Fruit fly (Drosophila melanogaster) whole organism, prepupa: ENCODE results near the gene prd1.

Source experiments
- Blimp-1 ChIP-seq: fragments of 200-800 bp; sonication (Bioruptor generic); optimal IDR thresholded peaks from 3 replicates; lab custom pipeline; 2017; ENCODE audit warnings: missing biosample characterization, missing genetic modification characterization, mild to moderate bottlenecking, moderate library complexity, missing genetic modification reagents
- CG10631 ChIP-seq: fragments of 200-800 bp; sonication (Bioruptor generic); optimal IDR thresholded peaks from 2 replicates; lab custom pipeline; 2016; ENCODE audit warnings: missing biosample characterization, missing genetic modification characterization
- CG10669 ChIP-seq: fragments of 200-800 bp; sonication (Bioruptor generic); optimal IDR thresholded peaks from 3 replicates; lab custom pipeline; 2018; ENCODE audit warnings: missing biosample characterization, mild to moderate bottlenecking, missing genetic modification characterization, moderate library complexity
- CG11762 ChIP-seq: fragments of 200-800 bp; sonication (Bioruptor generic); optimal IDR thresholded peaks from 3 replicates; lab custom pipeline; 2016; ENCODE audit warnings: missing biosample characterization, missing genetic modification characterization; ENCODE audit not compliant: insufficient read depth
- CG11902 ChIP-seq: fragments of 200-800 bp; sonication (Bioruptor generic); optimal IDR thresholded peaks from 3 replicates; lab custom pipeline; 2016; ENCODE audit warnings: missing biosample characterization, missing genetic modification characterization
- CG15336 ChIP-seq: fragments of 200-800 bp; sonication (Bioruptor generic); IDR thresholded peaks from 2 replicates; pipeline ENCODE4 v1.3.6; 2022; ENCODE audit warnings: missing biosample characterization, missing genetic modification characterization
- CG1621 ChIP-seq: fragments of 200-800 bp; sonication (Bioruptor generic); optimal IDR thresholded peaks from 3 replicates; lab custom pipeline; 2018; ENCODE audit warnings: missing biosample characterization, mild to moderate bottlenecking, missing genetic modification characterization
- CG16779 ChIP-seq: fragments of 200-800 bp; sonication (Bioruptor generic); optimal IDR thresholded peaks from 3 replicates; lab custom pipeline; 2017; ENCODE audit warnings: missing biosample characterization, mild to moderate bottlenecking, missing genetic modification characterization
- CG3032 ChIP-seq: fragments of 200-800 bp; optimal IDR thresholded peaks from 2 replicates; lab custom pipeline; 2019; ENCODE audit warnings: missing biosample characterization, mild to moderate bottlenecking, missing genetic modification characterization, moderate library complexity
- CG32006 ChIP-seq: fragments of 200-800 bp; sonication (Bioruptor generic); optimal IDR thresholded peaks from 3 replicates; lab custom pipeline; 2017; ENCODE audit warnings: missing biosample characterization, mild to moderate bottlenecking, missing genetic modification characterization
- CG34406 ChIP-seq: fragments of 200-800 bp; sonication (Bioruptor generic); optimal IDR thresholded peaks from 3 replicates; lab custom pipeline; 2016; ENCODE audit warnings: missing biosample characterization, missing genetic modification characterization
- CG3919 ChIP-seq: fragments of 200-800 bp; sonication (Bioruptor generic); optimal IDR thresholded peaks from 3 replicates; lab custom pipeline; 2016; ENCODE audit warnings: missing biosample characterization, missing genetic modification characterization
- CG4318 ChIP-seq: fragments of 200-800 bp; sonication (Bioruptor generic); optimal IDR thresholded peaks from 3 replicates; lab custom pipeline; 2017; ENCODE audit warnings: missing biosample characterization, mild to moderate bottlenecking, missing genetic modification characterization
- CG6163 ChIP-seq: fragments of 200-800 bp; sonication (Bioruptor generic); IDR thresholded peaks from 3 replicates; pipeline ENCODE4 v1.3.6; 2022; ENCODE audit warnings: missing biosample characterization, missing genetic modification characterization
- CG6276 ChIP-seq: fragments of 200-800 bp; sonication (Bioruptor generic); optimal IDR thresholded peaks from 2 replicates; lab custom pipeline; 2017; ENCODE audit warnings: missing biosample characterization, mild to moderate bottlenecking, missing genetic modification characterization
- CG6792 ChIP-seq: fragments of 200-800 bp; sonication (Bioruptor generic); optimal IDR thresholded peaks from 3 replicates; lab custom pipeline; 2016; ENCODE audit warnings: missing biosample characterization, missing genetic modification characterization
- CG6808 ChIP-seq: fragments of 200-800 bp; sonication (Bioruptor generic); optimal IDR thresholded peaks from 3 replicates; lab custom pipeline; 2017; ENCODE audit warnings: missing biosample characterization, missing genetic modification characterization, mild to moderate bottlenecking, moderate library complexity, missing genetic modification reagents
- CG6854 ChIP-seq: fragments of 200-800 bp; sonication (Bioruptor generic); optimal IDR thresholded peaks from 2 replicates; lab custom pipeline; 2017; ENCODE audit warnings: missing biosample characterization, mild to moderate bottlenecking, missing genetic modification characterization
- CG7368 ChIP-seq: fragments of 200-800 bp; sonication (Bioruptor generic); optimal IDR thresholded peaks from 3 replicates; lab custom pipeline; 2016; ENCODE audit warnings: missing biosample characterization, missing genetic modification characterization
- CG8119 ChIP-seq: fragments of 200-800 bp; sonication (Bioruptor generic); IDR thresholded peaks from 3 replicates; pipeline ENCODE4 v1.3.6; 2022; ENCODE audit warnings: missing biosample characterization, missing genetic modification characterization
- CG8319 ChIP-seq: fragments of 200-800 bp; sonication (Bioruptor generic); optimal IDR thresholded peaks from 3 replicates; lab custom pipeline; 2016; ENCODE audit warnings: missing biosample characterization, missing genetic modification characterization
- CG9139 ChIP-seq: fragments of 200-800 bp; sonication (Bioruptor generic); optimal IDR thresholded peaks from 3 replicates; lab custom pipeline; 2017; ENCODE audit warnings: missing biosample characterization, mild to moderate bottlenecking, missing genetic modification characterization
- Eip93F ChIP-seq: fragments of 200-800 bp; sonication (Bioruptor generic); optimal IDR thresholded peaks from 2 replicates; lab custom pipeline; 2016; ENCODE audit warnings: missing biosample characterization, mild to moderate bottlenecking, missing genetic modification characterization
- Ets21C ChIP-seq: fragments of 200-800 bp; sonication (Bioruptor generic); optimal IDR thresholded peaks from 3 replicates; lab custom pipeline; 2016; ENCODE audit warnings: missing biosample characterization, missing genetic modification characterization
- Ets96B ChIP-seq: fragments of 200-800 bp; optimal IDR thresholded peaks from 2 replicates; lab custom pipeline; 2019; ENCODE audit warnings: missing biosample characterization, mild to moderate bottlenecking, missing genetic modification characterization, moderate library complexity
- Hr39 ChIP-seq: fragments of 200-800 bp; sonication (Bioruptor generic); optimal IDR thresholded peaks from 2 replicates; lab custom pipeline; 2016; ENCODE audit warnings: missing biosample characterization, missing genetic modification characterization
- Hr4 ChIP-seq: fragments of 200-800 bp; sonication (Bioruptor generic); optimal IDR thresholded peaks from 3 replicates; lab custom pipeline; 2016; ENCODE audit warnings: missing biosample characterization, missing genetic modification characterization
- Met ChIP-seq: fragments of 200-800 bp; sonication (Bioruptor generic); optimal IDR thresholded peaks from 3 replicates; lab custom pipeline; 2016; ENCODE audit warnings: missing biosample characterization, missing genetic modification characterization
- Sox102F ChIP-seq: fragments of 200-800 bp; sonication (Bioruptor generic); optimal IDR thresholded peaks from 2 replicates; lab custom pipeline; 2016; ENCODE audit warnings: missing biosample characterization, mild to moderate bottlenecking, missing genetic modification characterization
- Sox14 ChIP-seq: fragments of 200-800 bp; sonication (Bioruptor generic); optimal IDR thresholded peaks from 3 replicates; lab custom pipeline; 2016; ENCODE audit warnings: missing biosample characterization, missing genetic modification characterization
- Sox15 ChIP-seq: fragments of 200-800 bp; sonication (Bioruptor generic); optimal IDR thresholded peaks from 3 replicates; lab custom pipeline; 2016; ENCODE audit warnings: missing biosample characterization, missing genetic modification characterization
- achi ChIP-seq: fragments of 200-800 bp; sonication (Bioruptor generic); optimal IDR thresholded peaks from 3 replicates; lab custom pipeline; 2016; ENCODE audit warnings: missing biosample characterization, missing genetic modification characterization
- acj6 ChIP-seq: fragments of 200-800 bp; sonication (Bioruptor generic); optimal IDR thresholded peaks from 3 replicates; lab custom pipeline; 2016; ENCODE audit warnings: missing biosample characterization, missing genetic modification characterization
- cyc ChIP-seq: fragments of 200-800 bp; sonication (Bioruptor generic); optimal IDR thresholded peaks from 3 replicates; lab custom pipeline; 2016; ENCODE audit warnings: missing biosample characterization, missing genetic modification characterization
- dac ChIP-seq: fragments of 200-800 bp; sonication (Bioruptor generic); optimal IDR thresholded peaks from 2 replicates; lab custom pipeline; 2017; ENCODE audit warnings: missing biosample characterization, mild to moderate bottlenecking, missing genetic modification characterization
- dsx ChIP-seq: fragments of 200-800 bp; optimal IDR thresholded peaks from 3 replicates; lab custom pipeline; 2019; ENCODE audit warnings: missing biosample characterization, mild to moderate bottlenecking, missing genetic modification characterization, moderate library complexity; ENCODE audit not compliant: poor library complexity, severe bottlenecking
- eg ChIP-seq: fragments of 200-800 bp; sonication (Bioruptor generic); IDR thresholded peaks from 3 replicates; pipeline ENCODE4 v1.3.6; 2022; ENCODE audit warnings: missing biosample characterization, missing genetic modification characterization
- esn ChIP-seq: fragments of 200-800 bp; sonication (Bioruptor generic); optimal IDR thresholded peaks from 2 replicates; lab custom pipeline; 2016; ENCODE audit warnings: missing biosample characterization, mild to moderate bottlenecking, missing genetic modification characterization, moderate library complexity
- fd85E ChIP-seq: fragments of 200-800 bp; sonication (Bioruptor generic); optimal IDR thresholded peaks from 3 replicates; lab custom pipeline; 2016; ENCODE audit warnings: missing biosample characterization, missing genetic modification characterization
- fkh ChIP-seq: fragments of 200-800 bp; sonication (Bioruptor generic); optimal IDR thresholded peaks from 3 replicates; lab custom pipeline; 2017; ENCODE audit warnings: missing biosample characterization, mild to moderate bottlenecking, missing genetic modification characterization, moderate library complexity
- net ChIP-seq: fragments of 200-800 bp; sonication (Bioruptor generic); optimal IDR thresholded peaks from 3 replicates; lab custom pipeline; 2016; ENCODE audit warnings: missing biosample characterization, missing genetic modification characterization
- ss ChIP-seq, 2 experiments: fragments of 200-800 bp; sonication (Bioruptor generic); optimal IDR thresholded peaks; 2 replicates in 1 of 2; 3 replicates in 1 of 2; lab custom pipeline; 2017 to 2018; ENCODE audit warnings: mild to moderate bottlenecking in 2 of 2, missing biosample characterization in 2 of 2, missing genetic modification characterization in 2 of 2, moderate library complexity in 1 of 2
- svp ChIP-seq: fragments of 200-800 bp; sonication (Bioruptor generic); peaks from one replicate; lab custom pipeline; 2016; ENCODE audit warnings: missing biosample characterization, missing genetic modification characterization
- vri ChIP-seq: fragments of 200-800 bp; sonication (Bioruptor generic); optimal IDR thresholded peaks from 3 replicates; lab custom pipeline; 2016; ENCODE audit warnings: missing biosample characterization, mild to moderate bottlenecking, missing genetic modification characterization

The prd1 gene

DNA sequence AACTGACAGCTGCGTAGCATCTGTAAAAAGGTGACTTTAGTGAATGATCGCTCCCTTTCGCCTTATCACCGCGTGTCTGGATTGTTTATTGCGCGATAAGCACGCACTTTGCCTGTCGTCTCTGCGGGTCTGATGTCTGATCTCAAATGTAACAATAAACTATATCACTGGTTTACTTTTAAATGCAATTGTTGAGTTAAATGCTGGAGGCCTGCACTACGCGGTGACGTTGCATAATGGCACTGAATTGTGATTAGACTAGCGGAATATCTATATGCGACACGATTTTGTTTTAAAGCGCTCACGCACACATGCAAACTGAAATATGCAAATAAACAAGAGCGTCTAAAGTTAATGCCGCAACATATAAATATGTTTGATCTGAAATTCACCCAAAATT is 35.0 kb upstream of the prd1 start:
- TF ChIP-seq vri (GFP tag; lab: Kevin White, UChicago), result peak; percentile 26
- no peak for TF ChIP-seq esn
- TF ChIP-seq, all 60 proteins: peak for 1

DNA sequence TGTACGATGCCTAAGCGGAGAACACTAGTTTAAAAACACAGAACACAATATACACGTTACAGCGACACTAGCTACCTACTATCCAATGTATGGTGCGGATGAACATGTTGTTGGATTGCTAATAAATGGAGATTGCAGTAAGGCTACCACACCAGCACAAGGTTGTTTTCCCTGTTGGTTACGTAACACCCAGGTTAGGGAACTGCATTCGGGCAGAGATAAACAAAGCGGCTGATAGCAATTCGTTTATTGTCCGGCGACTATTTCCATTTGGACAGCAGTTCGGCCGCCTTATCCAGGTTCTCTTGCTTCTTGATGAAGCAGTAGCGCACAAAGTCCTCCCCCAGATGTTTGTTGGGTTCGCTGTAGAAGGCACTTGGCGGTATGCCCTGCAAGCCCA is 33.3 kb upstream of the prd1 start:
- TF ChIP-seq ss (GFP tag; optimal IDR thresholded peaks at IDR 0.05; lab: Kevin White, UChicago), result no peak
- peak; percentile 69 for TF ChIP-seq vri (GFP tag; lab: Kevin White, UChicago)

DNA sequence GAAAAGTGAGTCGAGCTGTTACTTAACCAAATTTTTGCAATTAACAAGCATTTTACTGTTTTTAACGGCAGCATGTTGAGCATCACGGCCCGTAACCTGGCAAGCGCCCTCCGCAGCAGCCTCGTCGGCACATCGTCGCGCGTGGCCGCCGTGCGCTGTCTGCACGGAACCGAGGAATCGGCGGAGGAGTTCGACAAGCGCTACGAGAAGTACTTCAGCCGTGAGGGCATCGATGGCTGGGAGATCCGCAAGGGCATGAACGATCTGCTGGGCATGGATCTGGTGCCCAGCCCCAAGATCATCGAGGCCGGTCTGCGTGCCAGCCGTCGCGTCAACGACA is 32.8 kb upstream of the prd1 start:
- TF ChIP-seq CG9139 (GFP tag; lab: Kevin White, UChicago), result no peak
- TF ChIP-seq, all 60 proteins: peak for 0

DNA sequence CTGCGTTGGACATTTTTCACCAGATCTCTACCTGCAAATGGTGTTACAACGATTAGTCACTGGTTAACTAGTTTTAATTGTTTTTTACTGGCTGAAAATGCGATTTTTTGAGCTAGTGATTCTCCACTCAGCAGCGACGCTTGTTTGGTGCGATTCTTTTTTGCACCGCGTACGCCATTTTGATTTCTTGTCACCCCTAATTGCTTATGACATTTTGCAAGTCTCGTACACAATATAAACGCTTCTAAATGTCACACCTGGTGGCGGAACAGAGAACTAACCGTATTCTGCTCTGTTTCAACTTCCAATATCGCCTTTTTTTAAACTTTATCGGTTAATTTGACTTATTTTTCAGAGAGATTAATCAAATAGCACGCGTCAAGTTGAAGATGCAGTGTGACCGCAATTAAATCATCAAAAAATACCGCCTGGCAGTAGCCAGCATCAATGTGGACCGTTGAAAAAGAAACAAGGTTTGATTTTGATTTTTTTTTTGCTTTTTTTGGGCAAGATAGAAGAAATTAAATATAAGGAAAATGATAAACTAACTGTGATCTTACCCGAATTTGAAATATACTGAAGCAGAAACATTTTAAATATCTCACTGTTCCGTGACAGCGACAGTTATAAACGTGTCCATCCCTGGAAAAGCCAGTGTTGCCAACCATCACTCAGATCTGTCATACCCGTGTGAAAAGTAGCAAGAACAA is 32.3 kb upstream of the prd1 start, which contains the start of the genes COX5A and glo:
Gene COX5A, plus strand, starts transcription at position 430 of the 710 bp plus-strand sequence.
Gene glo, minus strand, starts transcription at position 491 of the 710 bp plus-strand sequence.
- TF ChIP-seq CG9139 (GFP tag; lab: Kevin White, UChicago), result no peak
- TF ChIP-seq achi (GFP tag; lab: Kevin White, UChicago), result peak; percentile 99
- peak; percentile 76 for TF ChIP-seq Hr4 (GFP tag; lab: Kevin White, UChicago)
- no peak for TF ChIP-seq ss (GFP tag; optimal IDR thresholded peaks at IDR 0.05; lab: Kevin White, UChicago)
- TF ChIP-seq Met (GFP tag; lab: Kevin White, UChicago), result no peak
- TF ChIP-seq CG11762, result no peak
- TF ChIP-seq fkh (GFP tag; lab: Kevin White, UChicago), result peak; percentile 34
- no peak for TF ChIP-seq CG4318 (GFP tag; lab: Kevin White, UChicago)
- no peak for TF ChIP-seq CG8319 (GFP tag; lab: Kevin White, UChicago)
- peak; percentile 88 for TF ChIP-seq vri (GFP tag; lab: Kevin White, UChicago)
- TF ChIP-seq CG15336 (GFP tag; lab: Robert Waterston, UW), result peak; percentile 67
- TF ChIP-seq CG3032 (tag; lab: Kevin White, UChicago), result peak; percentile 52
- peak; percentile 34 for TF ChIP-seq CG1621
- TF ChIP-seq net, result no peak
- peak; percentile 54 for TF ChIP-seq acj6 (GFP tag; lab: Kevin White, UChicago)
- peak; percentile 51 for TF ChIP-seq CG6792
- TF ChIP-seq Hr39 (GFP tag; lab: Kevin White, UChicago), result peak; percentile 74
- TF ChIP-seq CG32006 (GFP tag; lab: Kevin White, UChicago), result no peak
- no peak for TF ChIP-seq CG7368 (GFP tag; lab: Kevin White, UChicago)
- no peak for TF ChIP-seq CG10631 (GFP tag; lab: Kevin White, UChicago)
- peak; percentile 65 for TF ChIP-seq cyc (GFP tag; lab: Kevin White, UChicago)
- peak; percentile 17 for TF ChIP-seq CG34406 (GFP tag; lab: Kevin White, UChicago)
- no peak for TF ChIP-seq dsx (GFP tag; lab: Kevin White, UChicago)
- peak; percentile 54 for TF ChIP-seq Sox15 (GFP tag; lab: Kevin White, UChicago)
- TF ChIP-seq CG3919, result peak; percentile 56
- TF ChIP-seq Sox102F (GFP tag; lab: Kevin White, UChicago), result no peak
- TF ChIP-seq CG6854, result peak; percentile 24
- TF ChIP-seq dac, result peak; percentile 15
- peak; percentile 79 for TF ChIP-seq Sox14 (GFP tag; lab: Kevin White, UChicago)
- no peak; the same call in 2 of the 3 replicates for TF ChIP-seq eg (GFP tag; lab: Robert Waterston, UW)
- no peak for TF ChIP-seq CG6276 (GFP tag; lab: Kevin White, UChicago)
- TF ChIP-seq Ets21C (GFP tag; lab: Kevin White, UChicago), result peak; percentile 66
- no peak for TF ChIP-seq Ets96B (tag; lab: Kevin White, UChicago)
- TF ChIP-seq svp, result peak; percentile 63
- no peak for TF ChIP-seq Blimp-1 (GFP tag; lab: Kevin White, UChicago)
- peak; percentile 48; the same call in 1 of the 3 replicates for TF ChIP-seq CG8119 (GFP tag; lab: Robert Waterston, UW)
- no peak for TF ChIP-seq CG11902 (GFP tag; lab: Kevin White, UChicago)
- peak; percentile 43 for TF ChIP-seq fd85E (GFP tag; lab: Kevin White, UChicago)
- peak; percentile 69 for TF ChIP-seq CG6163 (GFP tag; lab: Robert Waterston, UW)
- no peak for TF ChIP-seq CG6808 (GFP tag; lab: Kevin White, UChicago)
- no peak for TF ChIP-seq CG16779
- no peak for TF ChIP-seq CG10669 (GFP tag; lab: Kevin White, UChicago)
- TF ChIP-seq Eip93F (GFP tag; lab: Kevin White, UChicago), result no peak
